Worm (Caenorhabditis elegans) whole organism, late embryonic: ENCODE data around the gene Y41E3.22.

ENCODE experiments used
- C38D4.7 ChIP-seq: fragments of 200-800 bp; sonication (Bioruptor generic); optimal IDR thresholded peaks from 2 replicates; lab custom pipeline; 2018; ENCODE audit warnings: mild to moderate bottlenecking, missing genetic modification characterization, moderate library complexity, missing compliant biosample characterization
- ceh-18 ChIP-seq: sonication (generic microtip); optimal IDR thresholded peaks from 2 replicates; lab custom pipeline; 2016; ENCODE audit warnings: missing genetic modification characterization, missing compliant biosample characterization
- ceh-48 ChIP-seq: sonication (generic microtip); optimal IDR thresholded peaks from 2 replicates; lab custom pipeline; 2016; ENCODE audit warnings: missing genetic modification characterization, inconsistent platforms, missing compliant biosample characterization
- ceh-9 ChIP-seq: sonication (generic microtip); optimal IDR thresholded peaks from 2 replicates; lab custom pipeline; 2016; ENCODE audit warnings: mild to moderate bottlenecking, missing genetic modification characterization, inconsistent platforms, missing compliant biosample characterization
- fkh-6 ChIP-seq: sonication (generic microtip); optimal IDR thresholded peaks from 2 replicates; lab custom pipeline; 2016; ENCODE audit warnings: missing genetic modification characterization, missing compliant biosample characterization
- hlh-13 ChIP-seq: fragments of 200-800 bp; sonication (Bioruptor generic); optimal IDR thresholded peaks from 2 replicates; lab custom pipeline; 2018; ENCODE audit warnings: mild to moderate bottlenecking, missing genetic modification characterization, missing compliant biosample characterization
- unc-3 ChIP-seq, 2 experiments: fragments of 200-800 bp in 1 of 2; sonication (Bioruptor generic) in 1 of 2; sonication (generic microtip) in 1 of 2; conservative IDR thresholded peaks in 1 of 2; optimal IDR thresholded peaks in 1 of 2; 2 replicates each; pipeline versions ENCODE4 v1.3.6 to Lab custom; 2016 to 2022; ENCODE audit warnings: missing compliant biosample characterization in 2 of 2, missing genetic modification characterization in 2 of 2, missing genetic modification reagents in 1 of 2

DNA sequence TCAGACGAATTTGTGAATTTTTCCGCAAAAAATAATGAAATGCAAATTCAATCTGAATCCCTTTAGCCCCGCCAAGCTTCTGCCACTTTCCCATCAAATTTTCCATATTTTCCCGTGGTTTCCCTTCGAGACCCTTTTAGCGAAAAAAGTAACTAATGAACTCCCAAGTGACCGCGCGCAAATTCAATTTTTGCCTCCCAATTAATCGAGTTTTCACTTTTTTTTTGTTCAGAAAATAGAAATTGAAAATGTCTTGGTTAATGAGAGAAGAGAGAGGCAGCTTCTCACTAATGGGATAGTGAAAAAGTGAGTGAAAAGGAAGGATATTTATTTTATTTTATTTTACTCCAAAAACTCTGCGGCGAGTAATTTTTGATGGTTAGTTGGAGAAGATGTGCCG lies 9.6 kb downstream of the Y41E3.22 start:
- no peak for TF ChIP-seq fkh-6 (tag; lab: Kevin White, UChicago)
- no peak for TF ChIP-seq ceh-18 (tag; lab: Kevin White, UChicago)
- TF ChIP-seq unc-3 (GFP tag; conservative IDR thresholded peaks at IDR 0.05; lab: Robert Waterston, UW), result no peak
- no peak for TF ChIP-seq unc-3 (tag; optimal IDR thresholded peaks at IDR 0.05; lab: Kevin White, UChicago)
- TF ChIP-seq ceh-9 (tag; lab: Kevin White, UChicago), result no peak
- no peak for TF ChIP-seq hlh-13 (GFP tag; lab: Kevin White, UChicago)
- TF ChIP-seq C38D4.7, result no peak
- no peak for TF ChIP-seq ceh-48 (tag; lab: Kevin White, UChicago)
